In the genomic region with DNA sequence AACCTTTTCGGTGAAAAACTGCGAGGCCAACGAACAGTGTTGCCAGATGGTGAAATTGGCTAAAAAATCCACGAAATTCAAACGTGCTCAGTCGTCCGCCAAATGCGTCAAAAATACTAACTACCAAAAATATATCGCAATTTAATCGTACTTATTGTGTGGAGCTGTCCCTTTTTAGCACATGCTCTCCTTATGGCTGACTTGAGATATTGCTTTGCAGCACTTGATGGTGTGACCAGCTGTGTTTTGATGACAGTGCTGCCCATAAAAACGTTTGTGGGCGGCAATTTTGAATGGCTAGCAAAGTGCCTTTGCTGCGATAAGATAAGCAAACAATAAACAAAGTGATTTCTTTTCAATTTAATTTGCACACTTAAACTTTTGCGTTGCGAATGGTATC, we compare ENCODE assay signal across 1 fruit fly cellular context.
A peak's percentile ranks its signal among the peaks of the same experiment; 100 is the strongest.
TF ChIP-seq lines count a peak whose summit lies in the region.

A gene (minus strand): TSS at position 208 of the 400 bp plus-strand sequence.

TF ChIP-seq in whole organism, embryonic, 481 proteins besides CTCF, POLR2A, EP300 and RAD21 (continued from another document and continues in another):
- TF ChIP-seq MBD-R2 (GFP tag; IDR thresholded peaks at IDR 0.05; lab: Robert Waterston, UW) (0 out of 2 replicates have a peak, but pooled peaks have one; percentile 25), CG14667 (GFP tag; IDR thresholded peaks at IDR 0.05; lab: Robert Waterston, UW) (no peak), CG15011 (GFP tag; optimal IDR thresholded peaks at IDR 0.05; lab: Kevin White, UChicago) (no peak), ERR (GFP tag; optimal IDR thresholded peaks at IDR 0.05; lab: Kevin White, UChicago) (no peak), Dp (GFP tag; optimal IDR thresholded peaks at IDR 0.05; lab: Kevin White, UChicago) (peak; percentile 98), klu (GFP tag; IDR thresholded peaks at IDR 0.05; lab: Robert Waterston, UW) (no peak), CG10209 (GFP tag; optimal IDR thresholded peaks at IDR 0.05; lab: Kevin White, UChicago) (no peak), zf30C (GFP tag; optimal IDR thresholded peaks at IDR 0.05; lab: Kevin White, UChicago) (no peak), CG16779 (GFP tag; IDR thresholded peaks at IDR 0.05; lab: Robert Waterston, UW) (no peak), CG3838 (GFP tag; optimal IDR thresholded peaks at IDR 0.05; lab: Kevin White, UChicago) (no peak), CG12659 (GFP tag; optimal IDR thresholded peaks at IDR 0.05; lab: Kevin White, UChicago) (peak; percentile 63), nmo (GFP tag; optimal IDR thresholded peaks at IDR 0.05; lab: Kevin White, UChicago) (peak; percentile 69), CG8281 (tag; optimal IDR thresholded peaks at IDR 0.05; lab: Kevin White, UChicago) (no peak), trem (tag; optimal IDR thresholded peaks at IDR 0.05; lab: Kevin White, UChicago) (peak; percentile 79), CG16813 (GFP tag; IDR thresholded peaks at IDR 0.05; lab: Robert Waterston, UW; ENCODE audit: partially characterized antibody) (peak; percentile 57), CG16863 (GFP tag; optimal IDR thresholded peaks at IDR 0.05; lab: Kevin White, UChicago) (no peak), CG15601 (tag; optimal IDR thresholded peaks at IDR 0.05; lab: Kevin White, UChicago) (peak; percentile 42), CG9437 (GFP tag; optimal IDR thresholded peaks at IDR 0.05; lab: Kevin White, UChicago) (no peak), CG6272 (GFP tag; IDR thresholded peaks at IDR 0.05; lab: Robert Waterston, UW) (no peak), sens-2 (GFP tag; IDR thresholded peaks at IDR 0.05; lab: Robert Waterston, UW) (no peak), pnt (GFP tag; optimal IDR thresholded peaks at IDR 0.05; lab: Kevin White, UChicago) (no peak), Optix (GFP tag; IDR thresholded peaks at IDR 0.05; lab: Robert Waterston, UW) (no peak), CG3726 (GFP tag; IDR thresholded peaks at IDR 0.05; lab: Robert Waterston, UW) (no peak), nau (GFP tag; optimal IDR thresholded peaks at IDR 0.05; lab: Kevin White, UChicago) (no peak), Vsx1 (GFP tag; optimal IDR thresholded peaks at IDR 0.05; lab: Kevin White, UChicago) (no peak), Atf3 (GFP tag; optimal IDR thresholded peaks at IDR 0.05; lab: Kevin White, UChicago) (no peak), maf-S (GFP tag; optimal IDR thresholded peaks at IDR 0.05; lab: Kevin White, UChicago) (no peak), Ets65A (GFP tag; lab: Kevin White, UChicago) (no peak), Awh (GFP tag; IDR thresholded peaks at IDR 0.05; lab: Robert Waterston, UW) (no peak), lilli (GFP tag; optimal IDR thresholded peaks at IDR 0.05; lab: Kevin White, UChicago) (no peak), zfh1 (GFP tag; IDR thresholded peaks at IDR 0.05; lab: Robert Waterston, UW) (no peak), CG2129 (GFP tag; IDR thresholded peaks at IDR 0.05; lab: Robert Waterston, UW; ENCODE audit: partially characterized antibody) (0 out of 2 replicates have a peak, but pooled peaks have one; percentile 25), abd-A (tag; optimal IDR thresholded peaks at IDR 0.05; lab: Kevin White, UChicago) (peak; percentile 88), B-H1 (GFP tag; IDR thresholded peaks at IDR 0.05; lab: Robert Waterston, UW) (no peak), Scr (GFP tag; IDR thresholded peaks at IDR 0.05; lab: Robert Waterston, UW; ENCODE audit: partially characterized antibody) (peak; percentile 61), YL-1 (GFP tag; optimal IDR thresholded peaks at IDR 0.05; lab: Kevin White, UChicago) (peak; percentile 21), peb (GFP tag; IDR thresholded peaks at IDR 0.05; lab: Robert Waterston, UW) (no peak), CG42726 (GFP tag; IDR thresholded peaks at IDR 0.05; lab: Robert Waterston, UW; ENCODE audit: partially characterized antibody) (no peak), CG17359 (tag; optimal IDR thresholded peaks at IDR 0.05; lab: Kevin White, UChicago) (no peak), CG7928 (GFP tag; optimal IDR thresholded peaks at IDR 0.05; lab: Kevin White, UChicago) (no peak), NC2β (GFP tag; optimal IDR thresholded peaks at IDR 0.05; lab: Kevin White, UChicago) (peak; percentile 24), usp (GFP tag; optimal IDR thresholded peaks at IDR 0.05; lab: Kevin White, UChicago) (no peak), lbe (GFP tag; optimal IDR thresholded peaks at IDR 0.05; lab: Kevin White, UChicago) (no peak), CkIIα-i1 (GFP tag; IDR thresholded peaks at IDR 0.05; lab: Robert Waterston, UW) (no peak), Atf6 (GFP tag; IDR thresholded peaks at IDR 0.05; lab: Robert Waterston, UW) (no peak), CG14050 (GFP tag; IDR thresholded peaks at IDR 0.05; lab: Robert Waterston, UW) (no peak), dpn (GFP tag; optimal IDR thresholded peaks at IDR 0.05; lab: Kevin White, UChicago) (peak in 1 of 2 experiments; percentile 17), CG14014 (GFP tag; IDR thresholded peaks at IDR 0.05; lab: Robert Waterston, UW) (no peak), Dref (GFP tag; IDR thresholded peaks at IDR 0.05; lab: Robert Waterston, UW) (peak; percentile 49), CG34376 (GFP tag; optimal IDR thresholded peaks at IDR 0.05; lab: Kevin White, UChicago) (no peak), CG6683 (GFP tag; optimal IDR thresholded peaks at IDR 0.05; lab: Kevin White, UChicago) (no peak), Lhr (GFP tag; optimal IDR thresholded peaks at IDR 0.05; lab: Kevin White, UChicago) (peak; percentile 79), scrt (GFP tag; optimal IDR thresholded peaks at IDR 0.05; lab: Kevin White, UChicago) (no peak), CG1792 (GFP tag; optimal IDR thresholded peaks at IDR 0.05; lab: Kevin White, UChicago) (no peak), bsh (GFP tag; optimal IDR thresholded peaks at IDR 0.05; lab: Kevin White, UChicago) (no peak), CHES-1-like (GFP tag; optimal IDR thresholded peaks at IDR 0.05; lab: Kevin White, UChicago) (peak; percentile 21), sd (tag; optimal IDR thresholded peaks at IDR 0.05; lab: Kevin White, UChicago) (peak; percentile 34), CG11695 (GFP tag; IDR thresholded peaks at IDR 0.05; lab: Robert Waterston, UW) (no peak), HmgD (GFP tag; optimal IDR thresholded peaks at IDR 0.05; lab: Kevin White, UChicago) (peak; percentile 79), D (optimal IDR thresholded peaks at IDR 0.05; lab: Kevin White, UChicago) (peak; percentile 22), D (GFP tag; optimal IDR thresholded peaks at IDR 0.05; lab: Kevin White, UChicago) (no peak), BEAF-32 (GFP tag; optimal IDR thresholded peaks at IDR 0.05; lab: Kevin White, UChicago) (peak; percentile 76), Nf-YA (GFP tag; IDR thresholded peaks at IDR 0.05; lab: Robert Waterston, UW) (no peak), slp2 (GFP tag; optimal IDR thresholded peaks at IDR 0.05; lab: Kevin White, UChicago) (no peak), luna (GFP tag; optimal IDR thresholded peaks at IDR 0.05; lab: Kevin White, UChicago) (no peak), dimm (GFP tag; IDR thresholded peaks at IDR 0.05; lab: Robert Waterston, UW) (no peak), CG13624 (GFP tag; optimal IDR thresholded peaks at IDR 0.05; lab: Kevin White, UChicago) (peak; percentile 71), CG3847 (GFP tag; IDR thresholded peaks at IDR 0.05; lab: Robert Waterston, UW) (peak; percentile 68), CG4404 (GFP tag; IDR thresholded peaks at IDR 0.05; lab: Robert Waterston, UW) (no peak), CG1647 (GFP tag; optimal IDR thresholded peaks at IDR 0.05; lab: Kevin White, UChicago) (no peak), cwo (GFP tag; optimal IDR thresholded peaks at IDR 0.05; lab: Kevin White, UChicago) (no peak), ranshi (GFP tag; IDR thresholded peaks at IDR 0.05; lab: Robert Waterston, UW) (no peak), Bteb2 (GFP tag; optimal IDR thresholded peaks at IDR 0.05; lab: Kevin White, UChicago) (no peak), bab2 (GFP tag; optimal IDR thresholded peaks at IDR 0.05; lab: Kevin White, UChicago) (no peak), Sox100B (GFP tag; optimal IDR thresholded peaks at IDR 0.05; lab: Kevin White, UChicago) (no peak), HLH3B (GFP tag; IDR thresholded peaks at IDR 0.05; lab: Robert Waterston, UW) (no peak), prd (optimal IDR thresholded peaks at IDR 0.05; lab: Kevin White, UChicago) (no peak), prd (GFP tag; IDR thresholded peaks at IDR 0.05; lab: Robert Waterston, UW) (no peak), CG6654 (GFP tag; optimal IDR thresholded peaks at IDR 0.05; lab: Kevin White, UChicago) (no peak), Sry-β (GFP tag; optimal IDR thresholded peaks at IDR 0.05; lab: Kevin White, UChicago) (no peak), ash1 (GFP tag; optimal IDR thresholded peaks at IDR 0.05; lab: Kevin White, UChicago) (no peak), wdn (GFP tag; IDR thresholded peaks at IDR 0.05; lab: Robert Waterston, UW) (no peak), CG10543 (GFP tag; optimal IDR thresholded peaks at IDR 0.05; lab: Kevin White, UChicago) (no peak), lov (optimal IDR thresholded peaks at IDR 0.05; lab: Kevin White, UChicago) (no peak), lov (GFP tag; IDR thresholded peaks at IDR 0.05; lab: Robert Waterston, UW) (no peak), Ptx1 (GFP tag; IDR thresholded peaks at IDR 0.05; lab: Robert Waterston, UW) (no peak), D19B (GFP tag; optimal IDR thresholded peaks at IDR 0.05; lab: Kevin White, UChicago) (no peak), p53 (GFP tag; optimal IDR thresholded peaks at IDR 0.05; lab: Kevin White, UChicago) (peak; percentile 11), Mes4 (GFP tag; optimal IDR thresholded peaks at IDR 0.05; lab: Kevin White, UChicago) (no peak), h (optimal IDR thresholded peaks at IDR 0.05; lab: Kevin White, UChicago) (no peak), CG1024 (GFP tag; IDR thresholded peaks at IDR 0.05; lab: Robert Waterston, UW) (no peak), Nf-YC (tag; optimal IDR thresholded peaks at IDR 0.05; lab: Kevin White, UChicago) (peak; percentile 50), CG15479 (GFP tag; optimal IDR thresholded peaks at IDR 0.05; lab: Kevin White, UChicago) (no peak), pfk (GFP tag; optimal IDR thresholded peaks at IDR 0.05; lab: Kevin White, UChicago) (no peak), CG10431 (GFP tag; optimal IDR thresholded peaks at IDR 0.05; lab: Kevin White, UChicago) (no peak), bigmax (GFP tag; optimal IDR thresholded peaks at IDR 0.05; lab: Kevin White, UChicago) (no peak), Elba2 (GFP tag; optimal IDR thresholded peaks at IDR 0.05; lab: Kevin White, UChicago) (peak; percentile 34), CG18476 (GFP tag; optimal IDR thresholded peaks at IDR 0.05; lab: Kevin White, UChicago) (no peak), NFAT (GFP tag; IDR thresholded peaks at IDR 0.05; lab: Robert Waterston, UW) (no peak), CG16815 (GFP tag; optimal IDR thresholded peaks at IDR 0.05; lab: Kevin White, UChicago) (no peak), Gsc (GFP tag; IDR thresholded peaks at IDR 0.05; lab: Robert Waterston, UW) (no peak), CG4617 (GFP tag; optimal IDR thresholded peaks at IDR 0.05; lab: Kevin White, UChicago; ENCODE audit: borderline replicate concordance) (no peak), CG11696 (GFP tag; IDR thresholded peaks at IDR 0.05; lab: Robert Waterston, UW) (no peak), CG10462 (GFP tag; optimal IDR thresholded peaks at IDR 0.05; lab: Kevin White, UChicago) (no peak), CG11085 (GFP tag; IDR thresholded peaks at IDR 0.05; lab: Robert Waterston, UW) (no peak), en (GFP tag; optimal IDR thresholded peaks at IDR 0.05; lab: Kevin White, UChicago) (no peak), CG9817 (tag; optimal IDR thresholded peaks at IDR 0.05; lab: Kevin White, UChicago) (no peak), seq (GFP tag; IDR thresholded peaks at IDR 0.05; lab: Robert Waterston, UW) (no peak), CG6689 (GFP tag; IDR thresholded peaks at IDR 0.05; lab: Robert Waterston, UW) (no peak), CG17612 (GFP tag; IDR thresholded peaks at IDR 0.05; lab: Robert Waterston, UW) (no peak), CG2199 (GFP tag; IDR thresholded peaks at IDR 0.05; lab: Robert Waterston, UW) (no peak), gem (tag; optimal IDR thresholded peaks at IDR 0.05; lab: Kevin White, UChicago) (no peak), CG31365 (tag; optimal IDR thresholded peaks at IDR 0.05; lab: Kevin White, UChicago) (no peak), CG8290 (GFP tag; optimal IDR thresholded peaks at IDR 0.05; lab: Kevin White, UChicago) (no peak), CG8290 (tag; optimal IDR thresholded peaks at IDR 0.05; lab: Kevin White, UChicago) (peak in 1 of 2 experiments; percentile 47), CG2875 (GFP tag; optimal IDR thresholded peaks at IDR 0.05; lab: Kevin White, UChicago) (no peak), ci (GFP tag; IDR thresholded peaks at IDR 0.05; lab: Robert Waterston, UW) (no peak), nerfin-2 (GFP tag; IDR thresholded peaks at IDR 0.05; lab: Robert Waterston, UW; ENCODE audit: partially characterized antibody) (no peak), Nf-YB (GFP tag; optimal IDR thresholded peaks at IDR 0.05; lab: Kevin White, UChicago) (no peak), MTF-1 (GFP tag; optimal IDR thresholded peaks at IDR 0.05; lab: Kevin White, UChicago; ENCODE audit: borderline replicate concordance) (no peak), amos (GFP tag; IDR thresholded peaks at IDR 0.05; lab: Robert Waterston, UW; ENCODE audit: partially characterized antibody) (peak; percentile 61; the same call in 1 of the 2 replicates), CG13424 (tag; optimal IDR thresholded peaks at IDR 0.05; lab: Kevin White, UChicago) (peak; percentile 5), Ravus (GFP tag; IDR thresholded peaks at IDR 0.05; lab: Robert Waterston, UW) (no peak), CG34224 (GFP tag; IDR thresholded peaks at IDR 0.05; lab: Robert Waterston, UW; ENCODE audit: partially characterized antibody) (no peak), insv (GFP tag; optimal IDR thresholded peaks at IDR 0.05; lab: Kevin White, UChicago) (peak in 1 of 2 experiments; percentile 16), Hand (GFP tag; optimal IDR thresholded peaks at IDR 0.05; lab: Kevin White, UChicago) (no peak), CG2712 (tag; optimal IDR thresholded peaks at IDR 0.05; lab: Kevin White, UChicago) (peak; percentile 40), onecut (GFP tag; IDR thresholded peaks at IDR 0.05; lab: Robert Waterston, UW) (no peak), crc (GFP tag; optimal IDR thresholded peaks at IDR 0.05; lab: Kevin White, UChicago) (no peak), CG8765 (GFP tag; IDR thresholded peaks at IDR 0.05; lab: Robert Waterston, UW) (no peak), CG3065 (GFP tag; optimal IDR thresholded peaks at IDR 0.05; lab: Kevin White, UChicago) (no peak), Chrac-16 (GFP tag; optimal IDR thresholded peaks at IDR 0.05; lab: Kevin White, UChicago) (no peak), CG17829 (tag; optimal IDR thresholded peaks at IDR 0.05; lab: Kevin White, UChicago) (peak; percentile 48)
